Worm (Caenorhabditis elegans) whole organism, late embryonic: ENCODE results near the gene tebp-2.

Experiments
- C08G9.2 ChIP-seq: sonication (generic microtip); optimal IDR thresholded peaks from 2 replicates; lab custom pipeline; 2016; ENCODE audit warnings: mild to moderate bottlenecking, missing genetic modification characterization, moderate library complexity, missing compliant biosample characterization
- K09A11.1 ChIP-seq: sonication (generic microtip); optimal IDR thresholded peaks from 2 replicates; lab custom pipeline; 2017; ENCODE audit warnings: antibody characterized with exemption, mild to moderate bottlenecking, missing genetic modification characterization, missing compliant biosample characterization; ENCODE audit not compliant: insufficient read depth
- Y22D7AL.16 ChIP-seq: sonication (generic microtip); optimal IDR thresholded peaks from 2 replicates; lab custom pipeline; 2016; ENCODE audit warnings: missing genetic modification characterization, missing compliant biosample characterization
- eyg-1 ChIP-seq: sonication (generic microtip); optimal IDR thresholded peaks from 2 replicates; lab custom pipeline; 2016; ENCODE audit warnings: missing genotype, missing genetic modification characterization, missing compliant biosample characterization
- fkh-6 ChIP-seq: sonication (generic microtip); optimal IDR thresholded peaks from 2 replicates; lab custom pipeline; 2016; ENCODE audit warnings: missing genetic modification characterization, missing compliant biosample characterization
- npax-4 ChIP-seq: sonication (generic microtip); optimal IDR thresholded peaks from 2 replicates; lab custom pipeline; 2016; ENCODE audit warnings: missing genetic modification characterization, missing compliant biosample characterization
- pha-4 ChIP-seq: fragments of 150-350 bp; optimal IDR thresholded peaks from 2 replicates; lab custom pipeline; 2018; ENCODE audit warnings: missing biosample characterization, missing genetic modification reagents, missing genetic modification characterization
- ref-2 ChIP-seq: sonication (generic microtip); optimal IDR thresholded peaks from 2 replicates; lab custom pipeline; 2016; ENCODE audit warnings: missing genetic modification characterization, missing compliant biosample characterization
- tbx-7 ChIP-seq: sonication (generic microtip); optimal IDR thresholded peaks from 2 replicates; lab custom pipeline; 2016; ENCODE audit warnings: missing genotype, missing genetic modification characterization, missing compliant biosample characterization

DNA sequence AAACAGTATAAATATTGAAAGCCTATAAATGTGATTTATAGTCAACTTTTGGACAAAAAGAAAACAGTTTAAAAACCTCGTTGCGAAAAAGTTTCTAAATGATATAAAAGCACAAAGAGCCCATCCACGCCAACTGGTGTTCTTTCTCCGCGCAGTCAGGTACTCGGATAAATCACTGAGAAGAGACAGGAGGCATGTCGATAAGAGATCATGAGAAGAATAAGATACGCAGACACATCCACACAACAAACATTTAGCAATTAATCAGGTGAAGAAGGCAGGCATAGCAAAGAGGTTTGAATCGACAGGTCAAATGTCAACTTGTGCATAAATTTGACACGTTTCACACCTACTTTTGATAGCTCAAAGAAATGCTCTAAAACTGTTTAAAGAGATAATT is 33.7 kb upstream of the tebp-2 start:
- TF ChIP-seq Y22D7AL.16: no peak
- no peak for TF ChIP-seq fkh-6
- TF ChIP-seq K09A11.1 (tag; lab: Kevin White, UChicago): no peak
- no peak for TF ChIP-seq pha-4 (tag; lab: Kevin White, UChicago)
- TF ChIP-seq tbx-7 (tag; lab: Kevin White, UChicago): no peak
- no peak for TF ChIP-seq ref-2 (tag; lab: Kevin White, UChicago)
- TF ChIP-seq npax-4 (tag; lab: Kevin White, UChicago): no peak
- no peak for TF ChIP-seq eyg-1
- no peak for TF ChIP-seq C08G9.2 (tag; lab: Kevin White, UChicago)
